Worm (Caenorhabditis elegans) whole organism, L1 larva: ENCODE results near the gene Y66D12A.3.

Experiments used
- Y116A8C.19 ChIP-seq: sonication (generic microtip); optimal IDR thresholded peaks from 2 replicates; lab custom pipeline; 2016; ENCODE audit warnings: missing compliant biosample characterization, missing genetic modification characterization, borderline replicate concordance
- alr-1 ChIP-seq: fragments of 200-800 bp; sonication (Bioruptor generic); optimal IDR thresholded peaks from 2 replicates; lab custom pipeline; 2018; ENCODE audit warnings: borderline replicate concordance, mild to moderate bottlenecking, missing genetic modification characterization, missing compliant biosample characterization
- ceh-82 ChIP-seq, 3 experiments: fragments of 150-350 bp in 1 of 3; sonication (generic microtip) in 2 of 3; optimal IDR thresholded peaks; 2 replicates each; lab custom pipeline; 2014 to 2017; ENCODE audit warnings: missing biosample characterization in 3 of 3, missing genetic modification characterization in 3 of 3
- ceh-90 ChIP-seq: sonication (generic microtip); optimal IDR thresholded peaks from 2 replicates; lab custom pipeline; 2016; ENCODE audit warnings: missing genetic modification characterization, missing compliant biosample characterization
- dpl-1 ChIP-seq, 3 experiments: fragments of 150-350 bp in 2 of 3; sonication (generic microtip) in 1 of 3; optimal IDR thresholded peaks; 2 replicates each; lab custom pipeline; 2014 to 2017; ENCODE audit warnings: missing biosample characterization in 3 of 3, missing genetic modification characterization in 3 of 3, missing genetic modification reagents in 3 of 3
- efl-1 ChIP-seq, 4 experiments: fragments of 150-350 bp; optimal IDR thresholded peaks in 3 of 4; peaks in 1 of 4; 1 replicate in 1 of 4; 2 replicates in 3 of 4; lab custom pipeline; 2014; ENCODE audit warnings: missing biosample characterization in 2 of 4, missing genetic modification characterization in 2 of 4, missing genetic modification reagents in 2 of 4
- elt-2 ChIP-seq: sonication (generic microtip); optimal IDR thresholded peaks from 2 replicates; lab custom pipeline; 2016; ENCODE audit warnings: missing genetic modification characterization, mild to moderate bottlenecking, inconsistent platforms, missing compliant biosample characterization, missing genetic modification reagents
- fkh-10 ChIP-seq: sonication (generic microtip); optimal IDR thresholded peaks from 2 replicates; lab custom pipeline; 2017; ENCODE audit warnings: missing biosample characterization, missing genetic modification reagents, missing genetic modification characterization
- fkh-4 ChIP-seq: sonication (generic microtip); optimal IDR thresholded peaks from 2 replicates; lab custom pipeline; 2016; ENCODE audit warnings: missing compliant biosample characterization, missing genetic modification characterization, borderline replicate concordance
- fkh-8 ChIP-seq: sonication (generic microtip); optimal IDR thresholded peaks from 2 replicates; lab custom pipeline; 2016; ENCODE audit warnings: mild to moderate bottlenecking, missing genetic modification characterization, missing compliant biosample characterization
- fos-1 ChIP-seq: fragments of 150-350 bp; optimal IDR thresholded peaks from 2 replicates; lab custom pipeline; 2014; ENCODE audit warnings: missing biosample characterization, missing genetic modification characterization
- hlh-17 ChIP-seq: fragments of 200-800 bp; sonication (Bioruptor generic); optimal IDR thresholded peaks from 2 replicates; lab custom pipeline; 2018; ENCODE audit warnings: missing genetic modification characterization, mild to moderate bottlenecking, missing compliant biosample characterization, moderate library complexity, borderline replicate concordance
- lin-13 ChIP-seq: fragments of 150-350 bp; optimal IDR thresholded peaks from 2 replicates; lab custom pipeline; 2014; ENCODE audit warnings: missing biosample characterization, missing genetic modification reagents, missing genetic modification characterization
- lin-14 ChIP-seq: fragments of 200-800 bp; sonication (Bioruptor generic); optimal IDR thresholded peaks from 2 replicates; lab custom pipeline; 2018; ENCODE audit warnings: mild to moderate bottlenecking, missing genetic modification characterization, moderate library complexity, missing compliant biosample characterization
- lin-15B ChIP-seq: fragments of 150-350 bp; sonication (generic microtip); optimal IDR thresholded peaks from 3 replicates; lab custom pipeline; 2014; ENCODE audit warnings: missing biosample characterization, missing genetic modification characterization
- lin-35 ChIP-seq, 2 experiments: fragments of 150-350 bp; optimal IDR thresholded peaks; 2 replicates each; lab custom pipeline; 2014; ENCODE audit warnings: missing biosample characterization in 2 of 2, missing genetic modification characterization in 2 of 2, missing genetic modification reagents in 2 of 2
- lir-3 ChIP-seq: sonication (generic microtip); optimal IDR thresholded peaks from 2 replicates; lab custom pipeline; 2016; ENCODE audit warnings: mild to moderate bottlenecking, missing genetic modification characterization, moderate library complexity, missing compliant biosample characterization; ENCODE audit not compliant: poor library complexity
- lsy-2 ChIP-seq, 2 experiments: fragments of 150-350 bp; optimal IDR thresholded peaks; 2 replicates each; lab custom pipeline; 2014; ENCODE audit warnings: missing biosample characterization in 2 of 2, missing genetic modification characterization in 2 of 2
- mab-9 ChIP-seq: fragments of 200-800 bp; sonication (Bioruptor generic); IDR thresholded peaks from 2 replicates; pipeline ENCODE4 v1.3.6; 2022; ENCODE audit warnings: missing genetic modification reagents, missing genetic modification characterization, missing compliant biosample characterization
- mep-1 ChIP-seq: fragments of 150-350 bp; optimal IDR thresholded peaks from 2 replicates; lab custom pipeline; 2014; ENCODE audit warnings: missing biosample characterization, missing genetic modification characterization
- nhr-11 ChIP-seq: fragments of 150-350 bp; optimal IDR thresholded peaks from 2 replicates; lab custom pipeline; 2014; ENCODE audit warnings: missing biosample characterization, missing genetic modification characterization
- nhr-19 ChIP-seq: fragments of 200-800 bp; sonication (Bioruptor generic); conservative IDR thresholded peaks from 2 replicates; pipeline ENCODE4 v1.3.6; 2022; ENCODE audit warnings: missing genetic modification characterization, missing compliant biosample characterization
- nhr-28 ChIP-seq: fragments of 150-350 bp; optimal IDR thresholded peaks from 2 replicates; lab custom pipeline; 2014; ENCODE audit warnings: missing biosample characterization, missing genetic modification characterization
- nhr-47 ChIP-seq: sonication (generic microtip); optimal IDR thresholded peaks from 2 replicates; lab custom pipeline; 2016; ENCODE audit warnings: mild to moderate bottlenecking, missing genetic modification characterization, moderate library complexity, missing compliant biosample characterization
- nhr-77 ChIP-seq: fragments of 150-350 bp; optimal IDR thresholded peaks from 2 replicates; lab custom pipeline; 2014; ENCODE audit warnings: missing biosample characterization, missing genetic modification characterization
- nhr-84 ChIP-seq: sonication (generic microtip); optimal IDR thresholded peaks from 2 replicates; lab custom pipeline; 2017; ENCODE audit warnings: missing biosample characterization, missing genetic modification characterization
- nhr-85 ChIP-seq: sonication (generic microtip); peaks from one replicate; lab custom pipeline; 2016; ENCODE audit warnings: missing genetic modification characterization, inconsistent platforms, missing compliant biosample characterization
- nhr-90 ChIP-seq: sonication (generic microtip); optimal IDR thresholded peaks from 2 replicates; lab custom pipeline; 2016; ENCODE audit warnings: mild to moderate bottlenecking, missing genetic modification characterization, missing compliant biosample characterization; ENCODE audit not compliant: poor library complexity
- skn-1 ChIP-seq: fragments of 150-350 bp; optimal IDR thresholded peaks from 2 replicates; lab custom pipeline; 2014; ENCODE audit warnings: missing biosample characterization, missing genetic modification characterization
- snpc-4 ChIP-seq: fragments of 150-350 bp; optimal IDR thresholded peaks from 2 replicates; lab custom pipeline; 2014; ENCODE audit warnings: missing biosample characterization, missing genetic modification characterization
- tlp-1 ChIP-seq: fragments of 150-350 bp; optimal IDR thresholded peaks from 2 replicates; lab custom pipeline; 2014; ENCODE audit warnings: missing biosample characterization, missing genetic modification characterization
- unc-130 ChIP-seq: fragments of 150-350 bp; optimal IDR thresholded peaks from 2 replicates; lab custom pipeline; 2017; ENCODE audit warnings: missing biosample characterization, missing genetic modification characterization, inconsistent platforms
- unc-98 ChIP-seq: fragments of 200-800 bp; sonication (Bioruptor generic); IDR thresholded peaks from 2 replicates; pipeline ENCODE4 v1.3.6; 2022; ENCODE audit warnings: missing genetic modification characterization, missing compliant biosample characterization
- xbp-1 ChIP-seq: sonication (generic microtip); optimal IDR thresholded peaks from 2 replicates; lab custom pipeline; 2016; ENCODE audit warnings: missing genetic modification characterization, missing compliant biosample characterization
- zip-4 ChIP-seq: fragments of 200-800 bp; sonication (Bioruptor generic); optimal IDR thresholded peaks from 2 replicates; lab custom pipeline; 2018; ENCODE audit warnings: mild to moderate bottlenecking, missing genetic modification characterization, moderate library complexity, missing compliant biosample characterization

Gene Y66D12A.3

DNA sequence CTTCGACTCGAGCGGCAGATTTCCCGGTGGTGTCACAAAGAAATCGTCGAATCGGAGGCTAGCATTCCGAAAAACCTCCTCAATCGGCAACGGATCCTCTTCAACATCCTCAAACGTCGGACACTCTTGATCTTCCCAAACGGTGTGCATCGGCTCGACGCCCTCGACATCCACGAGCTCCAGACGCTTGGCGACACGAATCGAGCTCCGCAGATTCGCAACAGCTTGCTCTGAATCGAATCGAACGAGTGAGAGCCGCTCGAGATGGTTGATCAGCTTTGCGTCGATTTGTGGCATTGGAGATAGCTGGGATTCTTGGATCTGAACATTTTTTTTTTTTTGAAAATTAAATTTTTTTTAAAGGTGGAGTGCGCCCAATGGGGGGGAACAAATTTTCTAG lies 9.6 kb upstream of the Y66D12A.3 start:
- TF ChIP-seq elt-2 (tag; lab: Kevin White, UChicago) (no peak), nhr-85 (peak; percentile 56), mab-9 (GFP tag; lab: Robert Waterston, UW) (0 out of 2 replicates have a peak, but pooled peaks have one; percentile 23)

DNA sequence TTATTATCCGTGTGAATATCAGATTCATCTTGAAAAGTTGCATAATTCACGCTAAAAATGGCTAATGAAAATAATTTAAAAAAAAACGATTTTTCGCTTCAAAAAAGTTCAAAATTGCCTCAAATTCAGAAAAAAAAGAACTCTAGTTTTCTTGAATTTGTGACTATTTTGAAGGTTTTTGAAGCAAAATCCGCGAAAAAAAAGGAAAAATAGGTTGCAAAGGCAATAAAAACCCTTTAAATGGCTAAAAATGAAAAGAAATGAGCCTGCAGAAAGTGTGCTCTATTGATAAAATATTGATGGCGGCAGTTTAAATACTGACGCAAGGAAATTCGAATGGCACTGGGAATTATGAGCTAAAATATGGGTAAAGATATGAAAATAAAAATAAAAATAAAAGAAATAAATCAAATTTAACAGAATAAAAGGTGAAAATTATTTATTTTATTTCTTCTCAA lies 8.6 kb upstream of the Y66D12A.3 start, which contains the start of gene Y66D12A.7:
Y66D12A.7 (minus strand) TSS at position 51 of the 458 bp plus-strand sequence.
- peak; percentile 15 for TF ChIP-seq lin-13 (GFP tag; lab: Kevin White, UChicago)
- no peak for TF ChIP-seq fkh-4 (tag; lab: Kevin White, UChicago)
- TF ChIP-seq mep-1 (tag; lab: Kevin White, UChicago), result peak; percentile 47
- peak; percentile 17 to 68 for TF ChIP-seq lsy-2 (tag; optimal IDR thresholded peaks at IDR 0.05; lab: Kevin White, UChicago)
- TF ChIP-seq lin-15B (tag; lab: Kevin White, UChicago), result peak; percentile 53
- TF ChIP-seq ceh-82 (tag; optimal IDR thresholded peaks at IDR 0.05; lab: Kevin White, UChicago), result peak in 1 of 3 experiments; percentile 11
- TF ChIP-seq nhr-19 (GFP tag; lab: Robert Waterston, UW), result peak; percentile 24; the same call in 1 of the 2 replicates
- no peak for TF ChIP-seq lin-14 (GFP tag; lab: Kevin White, UChicago)
- peak; percentile 30 for TF ChIP-seq skn-1 (tag; lab: Kevin White, UChicago)
- peak; percentile 31 for TF ChIP-seq nhr-47 (tag; lab: Kevin White, UChicago)
- peak; percentile 86 to 94 for TF ChIP-seq lin-35 (GFP tag; optimal IDR thresholded peaks at IDR 0.05; lab: Kevin White, UChicago)
- no peak for TF ChIP-seq alr-1 (tag; lab: Kevin White, UChicago)
- peak; percentile 60 to 91 for TF ChIP-seq efl-1 (optimal IDR thresholded peaks at IDR 0.05; lab: Kevin White, UChicago)
- peak; percentile 89 to 99 for TF ChIP-seq efl-1 (GFP tag; optimal IDR thresholded peaks at IDR 0.05 in 1 of 2; lab: Kevin White, UChicago)
- peak; percentile 20 for TF ChIP-seq xbp-1 (tag; lab: Kevin White, UChicago)
- TF ChIP-seq fos-1, result no peak
- peak; percentile 81 to 90 (median 86) for TF ChIP-seq dpl-1 (GFP tag; optimal IDR thresholded peaks at IDR 0.05; lab: Kevin White, UChicago)

DNA sequence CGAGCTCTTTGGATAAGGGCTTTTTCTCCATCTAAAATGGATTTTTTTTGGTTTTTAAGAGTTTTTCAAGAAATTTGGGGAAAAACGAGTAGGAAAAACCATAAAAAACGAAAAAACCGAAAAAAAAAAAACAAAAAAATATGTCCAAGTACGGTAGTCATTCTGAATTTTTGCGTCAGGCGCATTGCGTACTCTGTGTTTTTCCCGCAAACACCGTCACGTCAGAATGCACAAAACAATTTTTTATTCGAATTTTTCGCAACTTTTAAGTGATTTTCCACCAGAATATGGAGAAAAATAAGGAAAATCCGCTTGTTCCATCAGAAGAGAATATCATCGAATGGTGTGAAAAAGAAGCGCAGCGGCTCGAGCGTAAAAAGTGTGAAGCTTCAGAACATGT lies 7.6 kb upstream of the Y66D12A.3 start, which contains the start of the genes Y66D12A.6 and ceh-92:
Y66D12A.6 (minus strand) TSS at position 31 of the 400 bp plus-strand sequence.
ceh-92 (plus strand) TSS at position 229 of the 400 bp plus-strand sequence.
- no peak for TF ChIP-seq nhr-77 (tag; lab: Kevin White, UChicago)
- TF ChIP-seq nhr-28 (tag; lab: Kevin White, UChicago), result no peak
- peak; percentile 20 for TF ChIP-seq nhr-85
- TF ChIP-seq efl-1 (optimal IDR thresholded peaks at IDR 0.05; lab: Kevin White, UChicago), result peak in 1 of 2 experiments; percentile 71
- TF ChIP-seq efl-1 (GFP tag; optimal IDR thresholded peaks at IDR 0.05 in 1 of 2; lab: Kevin White, UChicago), result peak; percentile 9 to 66
- no peak for TF ChIP-seq elt-2 (tag; lab: Kevin White, UChicago)
- TF ChIP-seq, all 84 proteins: peak for 2

DNA sequence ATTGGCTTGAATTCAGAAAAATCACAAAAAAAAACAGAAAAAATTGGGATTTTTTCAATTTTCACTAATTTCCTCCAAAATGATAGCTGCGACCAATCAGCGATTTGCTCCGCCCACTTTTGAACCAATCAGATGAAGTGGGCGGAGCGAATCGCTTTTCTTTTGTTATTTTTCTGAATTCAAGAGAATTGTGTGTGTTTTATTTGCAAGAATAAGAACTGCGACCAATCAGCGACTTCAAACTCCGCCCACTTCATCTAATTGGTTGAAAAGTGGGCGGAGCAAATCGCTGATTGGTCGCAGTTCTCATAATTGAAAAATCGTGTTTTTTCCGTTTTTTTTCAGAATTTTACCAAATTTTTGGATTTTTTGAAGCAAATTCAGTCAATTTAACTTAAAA lies 6.4 kb upstream of the Y66D12A.3 start:
- no peak for TF ChIP-seq lir-3 (tag; lab: Kevin White, UChicago)
- no peak for TF ChIP-seq nhr-19 (GFP tag; lab: Robert Waterston, UW)
- no peak for TF ChIP-seq snpc-4 (tag; lab: Kevin White, UChicago)
- no peak for TF ChIP-seq xbp-1 (tag; lab: Kevin White, UChicago)

DNA sequence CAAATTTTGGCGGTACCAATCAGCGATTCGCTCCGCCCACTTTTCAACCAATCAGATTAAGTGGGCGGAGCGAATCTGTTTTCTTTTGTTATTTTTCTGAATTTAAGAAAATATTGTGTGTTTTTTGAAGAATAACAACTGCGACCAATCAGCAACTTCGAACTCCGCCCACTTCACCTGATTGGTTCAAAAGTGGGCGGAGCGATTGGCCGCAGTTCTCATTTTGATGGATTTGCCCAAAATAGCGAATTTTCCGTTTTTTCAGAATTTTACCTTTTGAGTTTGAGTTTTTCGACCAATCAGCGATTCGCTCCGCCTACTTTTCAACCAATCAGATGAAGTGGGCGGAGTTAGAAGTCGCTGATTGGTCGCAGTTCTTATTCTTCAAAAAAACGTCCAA lies 300 bp downstream of the Y66D12A.3 start:
- TF ChIP-seq nhr-11 (no peak), Y116A8C.19 (no peak), tlp-1 (tag; lab: Kevin White, UChicago) (no peak), nhr-19 (GFP tag; lab: Robert Waterston, UW) (no peak), unc-130 (no peak), ceh-90 (tag; lab: Kevin White, UChicago) (no peak), hlh-17 (no peak), fkh-10 (GFP tag; lab: Kevin White, UChicago) (no peak), nhr-84 (tag; lab: Kevin White, UChicago) (no peak), zip-4 (GFP tag; lab: Kevin White, UChicago) (no peak), mep-1 (tag; lab: Kevin White, UChicago) (no peak), mab-9 (GFP tag; lab: Robert Waterston, UW) (no peak), nhr-90 (tag; lab: Kevin White, UChicago) (no peak), fkh-8 (tag; lab: Kevin White, UChicago) (no peak), unc-98 (GFP tag; lab: Robert Waterston, UW) (no peak), lin-13 (GFP tag; lab: Kevin White, UChicago) (no peak), efl-1 (optimal IDR thresholded peaks at IDR 0.05; lab: Kevin White, UChicago) (no peak), efl-1 (GFP tag; optimal IDR thresholded peaks at IDR 0.05 in 1 of 2; lab: Kevin White, UChicago) (no peak), snpc-4 (tag; lab: Kevin White, UChicago) (no peak)
